Fruit fly (Drosophila melanogaster): ENCODE measurements around the gene PQBP1.

DNA sequence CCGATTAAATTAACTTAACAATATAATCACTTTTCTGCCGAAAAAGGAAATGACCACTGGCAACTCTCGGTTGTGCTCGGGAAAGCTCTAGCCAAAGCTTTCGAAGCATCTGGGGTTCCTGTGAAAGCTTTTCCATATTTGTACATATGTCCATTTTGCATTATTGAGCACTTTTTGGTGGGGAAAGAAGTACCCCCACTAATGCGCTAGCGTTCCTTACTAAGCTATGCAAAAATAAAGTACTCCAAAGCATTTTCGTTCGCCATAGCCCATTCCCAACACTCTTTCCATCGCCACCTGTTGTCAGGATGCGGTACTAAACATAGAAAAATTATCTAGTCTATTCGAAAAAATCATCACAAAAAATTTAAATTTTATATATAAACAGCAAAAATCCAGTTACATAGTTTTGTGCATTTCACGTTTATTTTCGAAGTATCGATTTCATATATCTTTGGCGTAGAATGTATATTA is 46.9 kb downstream of the PQBP1 start, which contains the start of gene Nepl16:
- no peak for TF ChIP-seq pan (optimal IDR thresholded peaks at IDR 0.05)
- no peak for TF ChIP-seq usp (GFP tag; optimal IDR thresholded peaks at IDR 0.05)
- TF ChIP-seq psq (optimal IDR thresholded peaks at IDR 0.05), result no peak
- no peak for TF ChIP-seq CG8478 (optimal IDR thresholded peaks at IDR 0.05)
